Worm (Caenorhabditis elegans): ENCODE results near the gene C30G12.1.

- peak; percentile 8 for TF ChIP-seq C16A3.4 (tag; optimal IDR thresholded peaks at IDR 0.05)
- no peak for TF ChIP-seq tbx-2 (tag; optimal IDR thresholded peaks at IDR 0.05)
Measured at ce11 chrII:7287709-7288108, 11.4 kb upstream of the C30G12.1 start.
